Worm (Caenorhabditis elegans): Measurements from ENCODE around the gene ZK488.6.

DNA sequence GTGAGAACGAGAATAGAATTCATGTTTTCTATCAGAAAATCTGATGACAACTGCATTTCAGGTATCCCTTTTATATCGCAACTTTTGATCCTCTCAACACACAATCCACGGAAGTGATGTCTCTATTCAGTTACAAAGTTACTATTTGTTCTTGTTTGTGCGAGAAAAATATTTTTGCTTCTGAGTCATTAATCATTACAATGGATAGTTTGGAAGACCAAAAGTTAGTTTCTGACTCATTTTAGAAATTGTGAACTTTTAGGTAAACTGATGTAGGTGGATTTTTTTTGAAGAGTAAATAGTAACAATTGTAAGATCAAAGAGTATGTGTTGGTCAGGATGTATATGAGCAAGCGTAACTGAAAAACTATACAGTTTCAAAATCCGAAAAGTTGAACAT lies 19.4 kb downstream of the ZK488.6 start, which contains the start of gene srlf-36:
- TF ChIP-seq him-1 (tag; optimal IDR thresholded peaks at IDR 0.05) (no peak), W03F9.2 (tag; optimal IDR thresholded peaks at IDR 0.05) (no peak)
